Worm (Caenorhabditis elegans): ENCODE data around the gene T28D9.16.

Gene T28D9.16

DNA sequence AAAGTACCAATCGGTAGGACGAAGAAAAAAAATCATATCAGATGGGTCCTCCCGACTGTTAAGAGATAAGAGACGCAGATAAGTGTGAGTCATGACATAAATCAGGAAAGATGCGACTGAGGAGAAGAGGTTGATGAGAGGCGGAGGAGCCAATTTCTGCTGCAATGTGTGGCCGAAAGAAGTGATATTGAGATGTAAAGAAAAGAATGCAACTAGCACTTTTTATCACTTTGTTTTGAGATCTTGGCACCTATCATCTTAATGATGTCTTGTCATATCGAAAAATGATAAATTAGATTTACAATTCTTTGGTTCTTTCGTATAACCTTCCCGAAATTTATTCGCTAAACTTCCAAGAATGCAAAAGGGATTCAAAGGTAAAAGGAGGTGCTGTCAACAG is 6.6 kb downstream of the T28D9.16 start, which contains the start of gene del-10 (continued):
- TF ChIP-seq irx-1 (tag; optimal IDR thresholded peaks at IDR 0.05) = no peak
- no peak for TF ChIP-seq hlh-17 (GFP tag; optimal IDR thresholded peaks at IDR 0.05; ENCODE audit: borderline replicate concordance)
- TF ChIP-seq rnt-1 (tag; optimal IDR thresholded peaks at IDR 0.05) = peak; percentile 56
- no peak for TF ChIP-seq tlp-1 (tag; optimal IDR thresholded peaks at IDR 0.05)
- TF ChIP-seq ama-1 (optimal IDR thresholded peaks at IDR 0.05) = no peak

DNA sequence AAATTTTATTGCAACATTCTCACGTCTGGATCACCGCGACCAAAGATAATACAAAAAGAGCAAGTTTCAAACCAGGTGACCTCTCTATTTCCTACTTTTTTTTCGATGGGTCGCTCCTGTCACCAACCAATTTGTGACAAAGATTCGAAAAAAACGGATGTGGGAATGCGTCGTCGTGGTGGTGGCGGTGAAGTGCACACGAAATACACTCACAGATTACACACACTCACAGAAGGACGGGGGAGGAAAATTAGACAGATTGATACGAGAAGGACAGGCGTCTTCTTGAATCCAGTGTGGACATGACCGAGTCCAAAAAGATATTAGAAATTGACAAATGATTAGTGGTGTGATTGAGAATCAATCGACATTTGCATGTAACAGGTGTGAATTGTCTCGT is 7.3 kb downstream of the T28D9.16 start:
- peak; percentile 21 for TF ChIP-seq nhr-71 (tag; optimal IDR thresholded peaks at IDR 0.05)
- TF ChIP-seq C34B4.2 (tag; optimal IDR thresholded peaks at IDR 0.05) = no peak
- no peak for TF ChIP-seq C16A3.4 (tag; optimal IDR thresholded peaks at IDR 0.05)
- TF ChIP-seq nhr-84 (tag; optimal IDR thresholded peaks at IDR 0.05) = no peak
- peak; percentile 19 for TF ChIP-seq unc-130 (tag; optimal IDR thresholded peaks at IDR 0.05)
- no peak for TF ChIP-seq elt-3 (tag; optimal IDR thresholded peaks at IDR 0.05)
- peak; percentile 67 for TF ChIP-seq rnt-1 (tag; optimal IDR thresholded peaks at IDR 0.05)
- TF ChIP-seq blmp-1 (tag; optimal IDR thresholded peaks at IDR 0.05) = no peak
- peak; percentile 65 for TF ChIP-seq lin-14 (GFP tag; optimal IDR thresholded peaks at IDR 0.05)
- TF ChIP-seq jun-1 (tag; optimal IDR thresholded peaks at IDR 0.05) = no peak
- no peak for TF ChIP-seq lin-15B (tag; optimal IDR thresholded peaks at IDR 0.05)
- no peak for TF ChIP-seq fkh-10 (GFP tag; optimal IDR thresholded peaks at IDR 0.05)
- TF ChIP-seq efl-1 (optimal IDR thresholded peaks at IDR 0.05) = no peak
- peak in 1 of 2 experiments; percentile 81 for TF ChIP-seq efl-1 (GFP tag; optimal IDR thresholded peaks at IDR 0.05 in 1 of 2)
- no peak for TF ChIP-seq ama-1 (optimal IDR thresholded peaks at IDR 0.05)

DNA sequence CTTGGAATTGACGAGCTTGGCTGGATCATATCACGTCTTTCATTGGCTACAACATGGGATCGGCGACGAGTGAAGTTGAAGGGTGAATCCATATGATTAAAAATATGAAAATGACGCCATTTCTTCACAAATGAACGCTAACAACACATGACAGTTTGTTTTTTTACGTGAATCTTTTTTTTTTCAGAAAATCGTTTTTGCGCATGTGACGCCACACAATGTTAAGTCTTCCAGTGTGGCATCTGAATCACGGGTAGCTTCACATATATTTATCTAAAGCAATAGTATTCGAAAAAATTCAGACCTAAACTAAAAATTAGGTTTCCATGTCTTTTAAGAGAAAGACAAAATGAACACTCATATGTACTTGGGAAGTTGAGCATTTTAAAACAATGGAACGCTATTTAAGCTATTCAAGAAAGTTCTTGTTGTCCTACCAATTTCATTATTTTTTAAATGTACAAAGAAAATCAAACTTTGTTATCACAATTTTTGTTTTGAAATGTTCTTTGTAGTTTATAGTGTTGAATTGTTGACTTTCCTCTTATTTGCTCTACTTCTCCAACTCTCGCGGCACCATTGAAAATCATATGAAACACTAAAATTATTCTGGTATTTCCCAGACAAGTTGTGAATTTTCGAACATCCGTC is 9.5 kb downstream of the T28D9.16 start, which contains the start of the genes lido-16 and plpp-1.2:
TSS of gene lido-16 (minus strand) at position 101 of the 651 bp plus-strand sequence.
TSS of gene plpp-1.2 (plus strand) at position 601 of the 651 bp plus-strand sequence.
- TF ChIP-seq unc-86 (tag; optimal IDR thresholded peaks at IDR 0.05) (no peak), lin-13 (GFP tag; optimal IDR thresholded peaks at IDR 0.05) (no peak), zag-1 (tag; optimal IDR thresholded peaks at IDR 0.05) (no peak), mdl-1 (tag; optimal IDR thresholded peaks at IDR 0.05) (no peak), swsn-7 (tag; optimal IDR thresholded peaks at IDR 0.05) (no peak), F16B12.6 (tag; optimal IDR thresholded peaks at IDR 0.05) (no peak), ceh-8 (GFP tag; optimal IDR thresholded peaks at IDR 0.05) (no peak), C16A3.4 (tag; optimal IDR thresholded peaks at IDR 0.05) (no peak), snu-23 (GFP tag; optimal IDR thresholded peaks at IDR 0.05) (no peak), nhr-19 (GFP tag; conservative IDR thresholded peaks at IDR 0.05) (no peak), nhr-84 (tag; optimal IDR thresholded peaks at IDR 0.05) (no peak), rnt-1 (tag; optimal IDR thresholded peaks at IDR 0.05) (no peak), elt-3 (tag; optimal IDR thresholded peaks at IDR 0.05) (no peak), nhr-28 (tag; optimal IDR thresholded peaks at IDR 0.05) (no peak), pqm-1 (tag; optimal IDR thresholded peaks at IDR 0.05) (no peak), unc-130 (tag; optimal IDR thresholded peaks at IDR 0.05) (no peak)

DNA sequence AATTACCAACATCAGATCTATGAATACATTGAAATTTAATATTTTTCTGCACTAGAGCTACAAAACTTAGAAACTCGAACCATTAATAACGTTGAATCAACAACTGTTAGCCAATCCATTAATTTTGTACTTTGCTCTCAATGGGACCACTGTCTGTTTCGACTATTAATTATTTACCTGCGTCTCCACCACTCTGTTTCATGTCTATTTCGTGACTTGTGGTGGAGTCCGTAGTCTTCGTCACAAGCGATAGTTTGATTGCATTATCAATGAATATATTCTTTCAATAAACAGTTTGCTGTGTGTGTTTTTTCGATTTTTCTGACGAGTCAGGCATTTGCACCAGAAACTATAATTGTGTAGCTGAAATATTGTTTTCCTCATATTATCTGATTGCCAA is 10.9 kb downstream of the T28D9.16 start:
- TF ChIP-seq ceh-90 (tag; optimal IDR thresholded peaks at IDR 0.05) (no peak), snu-23 (GFP tag; optimal IDR thresholded peaks at IDR 0.05) (peak; percentile 34), lsy-2 (tag; optimal IDR thresholded peaks at IDR 0.05) (peak; percentile 36 to 40), nhr-20 (tag; optimal IDR thresholded peaks at IDR 0.05) (peak; percentile 41), lin-14 (GFP tag; optimal IDR thresholded peaks at IDR 0.05) (peak; percentile 48), nhr-19 (GFP tag; conservative IDR thresholded peaks at IDR 0.05) (peak; percentile 78), unc-130 (tag; optimal IDR thresholded peaks at IDR 0.05) (peak; percentile 25), zag-1 (tag; optimal IDR thresholded peaks at IDR 0.05) (no peak), lin-35 (GFP tag; optimal IDR thresholded peaks at IDR 0.05) (peak in 1 of 2 experiments; percentile 2), xbp-1 (tag; optimal IDR thresholded peaks at IDR 0.05) (no peak), jun-1 (tag; optimal IDR thresholded peaks at IDR 0.05) (no peak), nhr-71 (tag; optimal IDR thresholded peaks at IDR 0.05) (peak; percentile 72), lin-39 (tag; optimal IDR thresholded peaks at IDR 0.05) (peak; percentile 59), nhr-90 (tag; optimal IDR thresholded peaks at IDR 0.05; ENCODE audit: poor library complexity) (no peak), rnt-1 (tag; optimal IDR thresholded peaks at IDR 0.05) (peak; percentile 73), elt-2 (tag; optimal IDR thresholded peaks at IDR 0.05) (peak; percentile 2), vab-15 (tag; optimal IDR thresholded peaks at IDR 0.05) (peak; percentile 37), ces-1 (GFP tag; optimal IDR thresholded peaks at IDR 0.05) (no peak)

Measured in whole organism, L1 larva.